Worm (Caenorhabditis elegans) whole organism, L4 larva: ENCODE data around the gene str-116.

Experiments
- D1046.2 ChIP-seq: fragments of 200-800 bp; sonication (Bioruptor generic); IDR thresholded peaks from 2 replicates; pipeline ENCODE4 v1.3.6; 2022; ENCODE audit warnings: missing genetic modification characterization, missing compliant biosample characterization
- F44E2.7 ChIP-seq: fragments of 200-800 bp; sonication (Bioruptor generic); IDR thresholded peaks from 2 replicates; pipeline ENCODE4 v2.1.2; 2022; ENCODE audit warnings: missing genetic modification characterization, missing compliant biosample characterization
- F49E8.2 ChIP-seq: sonication (generic microtip); optimal IDR thresholded peaks from 2 replicates; lab custom pipeline; 2016; ENCODE audit warnings: missing compliant biosample characterization, mild to moderate bottlenecking, missing genetic modification characterization, borderline replicate concordance
- T26A8.4 ChIP-seq: fragments of 200-800 bp; sonication (Bioruptor generic); IDR thresholded peaks from 2 replicates; pipeline ENCODE4 v1.3.6; 2022; ENCODE audit warnings: missing genetic modification characterization, missing compliant biosample characterization
- aha-1 ChIP-seq: fragments of 150-350 bp; peaks from one replicate; lab custom pipeline; 2014; ENCODE audit warnings: missing biosample characterization, missing genetic modification characterization
- ama-1 ChIP-seq: fragments of 150-350 bp; optimal IDR thresholded peaks from 2 replicates; lab custom pipeline; 2014; ENCODE audit warnings: inconsistent platforms, mixed read lengths
- ceh-20 ChIP-seq: fragments of 200-800 bp; sonication (Bioruptor generic); IDR thresholded peaks from 2 replicates; pipeline ENCODE4 v1.3.6; 2022; ENCODE audit warnings: missing genetic modification reagents, missing genetic modification characterization, missing compliant biosample characterization
- ceh-44 ChIP-seq: fragments of 200-800 bp; sonication (Bioruptor generic); IDR thresholded peaks from 2 replicates; pipeline ENCODE4 v1.3.6; 2022; ENCODE audit warnings: missing genetic modification reagents, missing genetic modification characterization, missing compliant biosample characterization
- ceh-62 ChIP-seq: sonication (generic microtip); optimal IDR thresholded peaks from 2 replicates; lab custom pipeline; 2017; ENCODE audit warnings: missing biosample characterization, missing genetic modification characterization
- ceh-82 ChIP-seq: sonication (generic microtip); optimal IDR thresholded peaks from 2 replicates; lab custom pipeline; 2017; ENCODE audit warnings: missing biosample characterization, missing genetic modification characterization
- cey-2 ChIP-seq: sonication (generic microtip); optimal IDR thresholded peaks from 3 replicates; lab custom pipeline; 2017; ENCODE audit warnings: missing genetic modification characterization, mild to moderate bottlenecking, missing compliant biosample characterization, antibody characterized with exemption, borderline replicate concordance; ENCODE audit not compliant: insufficient read depth
- ctbp-1 ChIP-seq: fragments of 200-800 bp; sonication (Bioruptor generic); IDR thresholded peaks from 2 replicates; pipeline ENCODE4 v1.3.6; 2022; ENCODE audit warnings: missing genetic modification reagents, missing genetic modification characterization, missing compliant biosample characterization
- daf-16 ChIP-seq, 3 experiments: sonication (generic microtip); optimal IDR thresholded peaks; 2 replicates each; lab custom pipeline; 2016 to 2017; ENCODE audit warnings: missing genetic modification characterization in 3 of 3, missing genetic modification reagents in 3 of 3, mild to moderate bottlenecking in 2 of 3, missing compliant biosample characterization in 2 of 3, missing biosample characterization in 1 of 3, moderate library complexity in 1 of 3
- daf-19 ChIP-seq: fragments of 200-800 bp; sonication (Bioruptor generic); conservative IDR thresholded peaks from 2 replicates; pipeline ENCODE4 v1.3.6; 2022; ENCODE audit warnings: missing genetic modification characterization, missing compliant biosample characterization
- dpl-1 ChIP-seq: fragments of 150-350 bp; optimal IDR thresholded peaks from 2 replicates; lab custom pipeline; 2014; ENCODE audit warnings: missing biosample characterization, missing genetic modification reagents, missing genetic modification characterization
- egl-43 ChIP-seq: fragments of 200-800 bp; sonication (Bioruptor generic); IDR thresholded peaks from 2 replicates; pipeline ENCODE4 v1.3.6; 2022; ENCODE audit warnings: missing genetic modification reagents, missing genetic modification characterization, missing compliant biosample characterization
- fkh-10 ChIP-seq: fragments of 150-350 bp; optimal IDR thresholded peaks from 2 replicates; lab custom pipeline; 2014; ENCODE audit warnings: missing biosample characterization, missing genetic modification reagents, missing genetic modification characterization
- gei-8 ChIP-seq: fragments of 200-800 bp; sonication (Bioruptor generic); optimal IDR thresholded peaks from 2 replicates; lab custom pipeline; 2018; ENCODE audit warnings: mild to moderate bottlenecking, missing genetic modification characterization, missing compliant biosample characterization
- hif-1 ChIP-seq, 2 experiments: sonication (generic microtip); optimal IDR thresholded peaks; 2 replicates each; lab custom pipeline; 2016 to 2017; ENCODE audit warnings: missing compliant biosample characterization in 2 of 2, missing genetic modification characterization in 2 of 2, missing genetic modification reagents in 2 of 2, missing genotype in 2 of 2, mild to moderate bottlenecking in 1 of 2
- jun-1 ChIP-seq: fragments of 150-350 bp; optimal IDR thresholded peaks from 2 replicates; lab custom pipeline; 2014; ENCODE audit warnings: missing biosample characterization, missing genetic modification reagents, missing genetic modification characterization
- lim-7 ChIP-seq: fragments of 200-800 bp; sonication (Bioruptor generic); IDR thresholded peaks from 2 replicates; pipeline ENCODE4 v1.3.6; 2022; ENCODE audit warnings: missing genetic modification characterization, missing compliant biosample characterization
- lin-15B ChIP-seq: fragments of 150-350 bp; sonication (generic microtip); optimal IDR thresholded peaks from 3 replicates; lab custom pipeline; 2014; ENCODE audit warnings: missing biosample characterization, missing genetic modification characterization
- lin-29 ChIP-seq: fragments of 200-800 bp; sonication (Bioruptor generic); IDR thresholded peaks from 2 replicates; pipeline ENCODE4 v1.3.6; 2022; ENCODE audit warnings: missing genetic modification reagents, missing genetic modification characterization, missing compliant biosample characterization
- lin-38 ChIP-seq: fragments of 200-800 bp; sonication (Bioruptor generic); IDR thresholded peaks from 2 replicates; pipeline ENCODE4 v1.3.6; 2022; ENCODE audit warnings: missing genetic modification reagents, missing genetic modification characterization, missing compliant biosample characterization
- lsy-2 ChIP-seq, 2 experiments: fragments of 150-350 bp in 1 of 2; sonication (generic microtip) in 1 of 2; optimal IDR thresholded peaks; 2 replicates each; lab custom pipeline; 2014 to 2017; ENCODE audit warnings: missing biosample characterization in 2 of 2, missing genetic modification characterization in 2 of 2
- madf-5 ChIP-seq, 2 experiments: fragments of 200-800 bp; sonication (Bioruptor generic); IDR thresholded peaks; 2 replicates each; pipeline ENCODE4 v1.3.6; 2022; ENCODE audit warnings: missing compliant biosample characterization in 2 of 2, missing genetic modification characterization in 2 of 2
- mdl-1 ChIP-seq, 2 experiments: fragments of 150-350 bp in 1 of 2; sonication (generic microtip) in 1 of 2; optimal IDR thresholded peaks; 2 replicates each; lab custom pipeline; 2014 to 2017; ENCODE audit warnings: missing biosample characterization in 2 of 2, missing genetic modification characterization in 2 of 2
- mep-1 ChIP-seq: fragments of 150-350 bp; sonication (generic microtip); optimal IDR thresholded peaks from 3 replicates; lab custom pipeline; 2014; ENCODE audit warnings: missing biosample characterization, missing genetic modification characterization
- mxl-2 ChIP-seq: fragments of 200-800 bp; sonication (Bioruptor generic); conservative IDR thresholded peaks from 2 replicates; pipeline ENCODE4 v1.3.6; 2022; ENCODE audit warnings: missing genetic modification reagents, missing genetic modification characterization, missing compliant biosample characterization
- mxl-3 ChIP-seq: fragments of 200-800 bp; sonication (Bioruptor generic); optimal IDR thresholded peaks from 2 replicates; lab custom pipeline; 2018; ENCODE audit warnings: mild to moderate bottlenecking, missing genetic modification characterization, missing compliant biosample characterization
- nhr-102 ChIP-seq: sonication (generic microtip); optimal IDR thresholded peaks from 2 replicates; lab custom pipeline; 2016; ENCODE audit warnings: mild to moderate bottlenecking, missing genetic modification characterization, moderate library complexity, missing compliant biosample characterization
- nhr-11 ChIP-seq: fragments of 150-350 bp; optimal IDR thresholded peaks from 2 replicates; lab custom pipeline; 2014; ENCODE audit warnings: missing biosample characterization, missing genetic modification characterization
- nhr-111 ChIP-seq: fragments of 200-800 bp; sonication (Bioruptor generic); optimal IDR thresholded peaks from 2 replicates; lab custom pipeline; 2018; ENCODE audit warnings: mild to moderate bottlenecking, missing genetic modification characterization, missing compliant biosample characterization
- nhr-25 ChIP-seq: sonication (generic microtip); optimal IDR thresholded peaks from 2 replicates; lab custom pipeline; 2017; ENCODE audit warnings: missing genetic modification characterization, mild to moderate bottlenecking, missing compliant biosample characterization, antibody characterized with exemption, moderate library complexity, borderline replicate concordance; ENCODE audit not compliant: insufficient read depth
- nhr-28 ChIP-seq: fragments of 150-350 bp; optimal IDR thresholded peaks from 2 replicates; lab custom pipeline; 2014; ENCODE audit warnings: missing biosample characterization, missing genetic modification characterization
- nhr-41 ChIP-seq: fragments of 200-800 bp; sonication (Bioruptor generic); IDR thresholded peaks from 2 replicates; pipeline ENCODE4 v1.3.6; 2022; ENCODE audit warnings: missing genetic modification reagents, missing genetic modification characterization, missing compliant biosample characterization
- nhr-76 ChIP-seq: fragments of 150-350 bp; optimal IDR thresholded peaks from 2 replicates; lab custom pipeline; 2014; ENCODE audit warnings: missing biosample characterization, missing genetic modification characterization
- nhr-77 ChIP-seq: fragments of 150-350 bp; optimal IDR thresholded peaks from 2 replicates; lab custom pipeline; 2014; ENCODE audit warnings: missing biosample characterization, missing genetic modification characterization
- pha-4 ChIP-seq, 2 experiments: fragments of 150-350 bp in 1 of 2; fragments of 200-800 bp in 1 of 2; sonication (Bioruptor generic) in 1 of 2; IDR thresholded peaks in 1 of 2; optimal IDR thresholded peaks in 1 of 2; 2 replicates each; pipeline versions ENCODE4 v1.3.6 to Lab custom; 2014 to 2022; ENCODE audit warnings: missing genetic modification characterization in 2 of 2, missing genetic modification reagents in 2 of 2, missing biosample characterization in 1 of 2, missing compliant biosample characterization in 1 of 2
- saeg-2 ChIP-seq: fragments of 200-800 bp; sonication (Bioruptor generic); IDR thresholded peaks from 2 replicates; pipeline ENCODE4 v1.3.6; 2022; ENCODE audit warnings: missing genetic modification reagents, missing genetic modification characterization, missing compliant biosample characterization
- sdz-12 ChIP-seq: fragments of 200-800 bp; sonication (Bioruptor generic); optimal IDR thresholded peaks from 2 replicates; lab custom pipeline; 2018; ENCODE audit warnings: mild to moderate bottlenecking, missing genetic modification characterization, missing compliant biosample characterization
- skn-1 ChIP-seq: fragments of 150-350 bp; optimal IDR thresholded peaks from 2 replicates; lab custom pipeline; 2014; ENCODE audit warnings: missing biosample characterization, missing genetic modification characterization
- spr-1 ChIP-seq: sonication (generic microtip); optimal IDR thresholded peaks from 2 replicates; lab custom pipeline; 2016; ENCODE audit warnings: mild to moderate bottlenecking, missing genetic modification characterization, missing compliant biosample characterization
- spr-3 ChIP-seq: fragments of 200-800 bp; sonication (Bioruptor generic); optimal IDR thresholded peaks from 2 replicates; lab custom pipeline; 2018; ENCODE audit warnings: mild to moderate bottlenecking, missing genetic modification characterization, missing compliant biosample characterization
- tag-97 ChIP-seq: fragments of 200-800 bp; sonication (Bioruptor generic); IDR thresholded peaks from 2 replicates; pipeline ENCODE4 v1.3.6; 2022; ENCODE audit warnings: missing genetic modification characterization, missing compliant biosample characterization
- unc-62 ChIP-seq, 3 experiments: fragments of 150-350 bp in 1 of 3; sonication (generic microtip); optimal IDR thresholded peaks in 2 of 3; peaks in 1 of 3; 1 replicate in 1 of 3; 2 replicates in 2 of 3; lab custom pipeline; 2014 to 2017; ENCODE audit warnings: missing biosample characterization in 3 of 3, missing genetic modification characterization in 3 of 3, missing genetic modification reagents in 3 of 3, missing genotype in 1 of 3
- zip-11 ChIP-seq: fragments of 200-800 bp; sonication (Bioruptor generic); IDR thresholded peaks from 2 replicates; pipeline ENCODE4 v1.3.6; 2022; ENCODE audit warnings: missing genetic modification characterization, missing compliant biosample characterization
- zip-2 ChIP-seq: fragments of 150-350 bp; optimal IDR thresholded peaks from 2 replicates; lab custom pipeline; 2014; ENCODE audit warnings: missing biosample characterization, missing genetic modification characterization
- ztf-7 ChIP-seq: fragments of 150-350 bp; optimal IDR thresholded peaks from 2 replicates; lab custom pipeline; 2014; ENCODE audit warnings: missing biosample characterization, missing genetic modification characterization

str-116 gene

DNA sequence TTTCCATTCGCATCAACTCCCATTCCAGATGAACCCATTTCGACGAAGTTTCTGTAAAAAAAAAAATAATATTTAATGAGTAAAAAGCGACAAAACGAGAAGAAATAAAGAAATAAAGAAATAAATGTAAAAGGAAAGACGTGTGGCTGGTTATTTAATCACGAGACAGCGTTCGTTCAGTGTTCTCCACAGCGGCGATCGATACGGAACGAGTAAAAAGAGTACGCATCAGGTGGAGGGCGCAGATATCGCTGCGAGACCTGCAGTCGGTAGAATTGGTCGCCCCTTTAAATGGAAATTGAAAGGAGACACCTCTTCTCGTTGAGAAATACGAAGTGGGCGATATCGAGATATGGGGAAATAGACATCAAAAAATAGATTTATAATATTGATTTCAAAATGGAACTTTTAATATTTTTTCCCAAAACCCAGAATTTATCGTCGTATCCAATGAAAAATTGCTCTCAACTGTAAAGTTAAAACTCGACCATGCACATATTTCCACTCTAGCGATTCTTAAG is 38.1 kb upstream of the str-116 start, which contains the start of gene pqn-70:
Gene pqn-70, minus strand, starts transcription at position 51 of the 521 bp plus-strand sequence.
- TF ChIP-seq pha-4 (GFP tag; IDR thresholded peaks at IDR 0.05; lab: Robert Waterston, UW) (peak; percentile 44; the same call in 1 of the 2 replicates), pha-4 (tag; optimal IDR thresholded peaks at IDR 0.05; lab: Kevin White, UChicago) (no peak), ceh-44 (peak; percentile 65; the same call in 1 of the 2 replicates), mxl-3 (GFP tag; lab: Kevin White, UChicago) (peak; percentile 1), lin-38 (GFP tag; lab: Robert Waterston, UW) (no peak; the same call in 1 of the 2 replicates), nhr-102 (tag; lab: Kevin White, UChicago) (peak; percentile 37), ctbp-1 (GFP tag; lab: Robert Waterston, UW) (peak; percentile 59; the same call in 1 of the 2 replicates), D1046.2 (GFP tag; lab: Robert Waterston, UW) (no peak), nhr-76 (tag; lab: Kevin White, UChicago) (no peak), ama-1 (lab: Kevin White, UChicago) (peak; percentile 74), spr-1 (peak; percentile 59), nhr-111 (no peak), saeg-2 (GFP tag; lab: Robert Waterston, UW) (no peak), lin-29 (GFP tag; lab: Robert Waterston, UW) (no peak), lim-7 (GFP tag; lab: Robert Waterston, UW) (no peak), F44E2.7 (GFP tag; lab: Robert Waterston, UW) (no peak), ztf-7 (tag; lab: Kevin White, UChicago) (peak; percentile 39), skn-1 (tag; lab: Kevin White, UChicago) (no peak), lsy-2 (tag; optimal IDR thresholded peaks at IDR 0.05; lab: Kevin White, UChicago) (peak; percentile 71 to 91), nhr-77 (tag; lab: Kevin White, UChicago) (peak; percentile 59), gei-8 (no peak), mdl-1 (tag; optimal IDR thresholded peaks at IDR 0.05; lab: Kevin White, UChicago) (peak; percentile 16 to 73), tag-97 (GFP tag; lab: Robert Waterston, UW) (no peak), mep-1 (tag; lab: Kevin White, UChicago) (peak; percentile 92), daf-16 (GFP tag; optimal IDR thresholded peaks at IDR 0.05; lab: Kevin White, UChicago) (no peak), daf-16 (tag; optimal IDR thresholded peaks at IDR 0.05; lab: Kevin White, UChicago) (peak; percentile 3), jun-1 (tag; lab: Kevin White, UChicago) (peak; percentile 11), spr-3 (no peak), ceh-82 (tag; lab: Kevin White, UChicago) (no peak), mxl-2 (GFP tag; lab: Robert Waterston, UW) (no peak), unc-62 (GFP tag; optimal IDR thresholded peaks at IDR 0.05 in 1 of 2; lab: Kevin White, UChicago) (peak in 1 of 2 experiments; percentile 2), unc-62 (tag; optimal IDR thresholded peaks at IDR 0.05; lab: Kevin White, UChicago) (no peak), dpl-1 (GFP tag; lab: Kevin White, UChicago) (peak; percentile 76), F49E8.2 (tag; lab: Kevin White, UChicago) (no peak), ceh-62 (no peak), hif-1 (tag; optimal IDR thresholded peaks at IDR 0.05; lab: Kevin White, UChicago) (peak in 1 of 2 experiments; percentile 81), nhr-11 (tag; lab: Kevin White, UChicago) (peak; percentile 77), lin-15B (tag; lab: Kevin White, UChicago) (no peak), sdz-12 (GFP tag; lab: Kevin White, UChicago) (no peak), nhr-25 (peak; percentile 54), madf-5 (GFP tag; IDR thresholded peaks at IDR 0.05; lab: Robert Waterston, UW) (no peak), T26A8.4 (GFP tag; lab: Robert Waterston, UW) (peak; percentile 71; the same call in 1 of the 2 replicates), aha-1 (tag; lab: Kevin White, UChicago) (no peak), daf-19 (no peak), egl-43 (GFP tag; lab: Robert Waterston, UW) (peak; percentile 67; the same call in 1 of the 2 replicates), cey-2 (tag; lab: Kevin White, UChicago) (no peak), ceh-20 (GFP tag; lab: Robert Waterston, UW) (peak; percentile 55; the same call in 1 of the 2 replicates), zip-11 (GFP tag; lab: Robert Waterston, UW) (no peak), zip-2 (tag; lab: Kevin White, UChicago) (peak; percentile 36), nhr-28 (tag; lab: Kevin White, UChicago) (peak; percentile 83), fkh-10 (GFP tag; lab: Kevin White, UChicago) (peak; percentile 72), nhr-41 (GFP tag; lab: Robert Waterston, UW) (no peak)
